Worm (Caenorhabditis elegans) whole organism, late embryonic: ENCODE measurements around the gene C36A4.10.

Experiments used
- ama-1 ChIP-seq: fragments of 150-350 bp; optimal IDR thresholded peaks from 2 replicates; lab custom pipeline; 2014
- nhr-11 ChIP-seq: fragments of 150-350 bp; optimal IDR thresholded peaks from 2 replicates; lab custom pipeline; 2014; ENCODE audit warnings: missing biosample characterization, missing genetic modification characterization

ce11 chrIII:3863814-3864507 is 32.7 kb upstream of the C36A4.10 start, which contains the start of gene acs-19:
- TF ChIP-seq ama-1 (lab: Kevin White, UChicago) (no peak), nhr-11 (no peak)
